Fruit fly (Drosophila melanogaster) whole organism, embryonic: Measurements from ENCODE around the gene CG13369.
A peak's percentile ranks its signal among the peaks of the same experiment; 100 is the strongest.

Experiments
- Atf-2 ChIP-seq: fragments of 200-800 bp; sonication (Bioruptor generic); optimal IDR thresholded peaks from 2 replicates; lab custom pipeline; 2016; ENCODE audit warnings: missing biosample characterization, missing genetic modification characterization
- B-H1 ChIP-seq: fragments of 200-800 bp; sonication (Bioruptor generic); IDR thresholded peaks from 3 replicates; pipeline ENCODE4 v1.3.6; 2022; ENCODE audit warnings: missing biosample characterization, missing genetic modification characterization
- CG10267 ChIP-seq: fragments of 200-800 bp; sonication (Bioruptor generic); optimal IDR thresholded peaks from 2 replicates; lab custom pipeline; 2018; ENCODE audit warnings: missing biosample characterization, mild to moderate bottlenecking, missing genetic modification characterization, moderate library complexity
- CG15073 ChIP-seq: fragments of 200-800 bp; sonication (Bioruptor generic); optimal IDR thresholded peaks from 2 replicates; lab custom pipeline; 2016; ENCODE audit warnings: missing biosample characterization, missing genetic modification characterization
- CG15479 ChIP-seq: fragments of 200-800 bp; sonication (Bioruptor generic); optimal IDR thresholded peaks from 3 replicates; lab custom pipeline; 2019; ENCODE audit warnings: missing biosample characterization, mild to moderate bottlenecking, missing genetic modification characterization, moderate library complexity
- CG1603 ChIP-seq: fragments of 200-800 bp; sonication (Bioruptor generic); optimal IDR thresholded peaks from 2 replicates; lab custom pipeline; 2019; ENCODE audit warnings: missing biosample characterization, mild to moderate bottlenecking, missing genetic modification characterization, moderate library complexity
- CG16813 ChIP-seq: fragments of 200-800 bp; sonication (Bioruptor generic); IDR thresholded peaks from 3 replicates; pipeline ENCODE4 v1.3.6; 2022; ENCODE audit warnings: missing biosample characterization, missing genetic modification characterization; ENCODE audit not compliant: partially characterized antibody
- CG16815 ChIP-seq: fragments of 200-800 bp; sonication (Bioruptor generic); optimal IDR thresholded peaks from 3 replicates; lab custom pipeline; 2017; ENCODE audit warnings: missing biosample characterization, mild to moderate bottlenecking, missing genetic modification characterization
- CG17359 ChIP-seq: fragments of 200-800 bp; sonication (Bioruptor generic); optimal IDR thresholded peaks from 3 replicates; lab custom pipeline; 2018; ENCODE audit warnings: missing biosample characterization, mild to moderate bottlenecking, missing genetic modification characterization, moderate library complexity
- CG17361 ChIP-seq: fragments of 200-800 bp; sonication (Bioruptor generic); IDR thresholded peaks from 3 replicates; pipeline ENCODE4 v1.3.6; 2022; ENCODE audit warnings: missing biosample characterization, missing genetic modification characterization
- CG17612 ChIP-seq: fragments of 200-800 bp; sonication (Bioruptor generic); IDR thresholded peaks from 2 replicates; pipeline ENCODE4 v1.3.6; 2022; ENCODE audit warnings: missing biosample characterization, missing genetic modification characterization
- CG18619 ChIP-seq: fragments of 200-800 bp; sonication (Bioruptor generic); optimal IDR thresholded peaks from 3 replicates; lab custom pipeline; 2017; ENCODE audit warnings: missing biosample characterization, mild to moderate bottlenecking, missing genetic modification characterization
- CG2202 ChIP-seq: fragments of 200-800 bp; sonication (Bioruptor generic); optimal IDR thresholded peaks from 2 replicates; lab custom pipeline; 2018; ENCODE audit warnings: missing biosample characterization, mild to moderate bottlenecking, missing genetic modification characterization
- CG4854 ChIP-seq: fragments of 200-800 bp; sonication (Bioruptor generic); optimal IDR thresholded peaks from 2 replicates; lab custom pipeline; 2016; ENCODE audit warnings: missing biosample characterization, missing genetic modification characterization, inconsistent platforms
- CG5245 ChIP-seq: fragments of 200-800 bp; sonication (Bioruptor generic); optimal IDR thresholded peaks from 3 replicates; lab custom pipeline; 2016; ENCODE audit warnings: missing biosample characterization, missing genetic modification characterization
- CG6175 ChIP-seq: fragments of 200-800 bp; sonication (Bioruptor generic); IDR thresholded peaks from 3 replicates; pipeline ENCODE4 v1.3.6; 2022; ENCODE audit warnings: missing biosample characterization, missing genetic modification characterization
- CG7786 ChIP-seq: fragments of 200-800 bp; sonication (Bioruptor generic); optimal IDR thresholded peaks from 2 replicates; lab custom pipeline; 2016; ENCODE audit warnings: missing biosample characterization, missing genetic modification characterization
- CG9817 ChIP-seq: fragments of 200-800 bp; sonication (Bioruptor generic); optimal IDR thresholded peaks from 2 replicates; lab custom pipeline; 2018; ENCODE audit warnings: missing biosample characterization, mild to moderate bottlenecking, missing genetic modification characterization, moderate library complexity
- CG9932 ChIP-seq: fragments of 200-800 bp; sonication (Bioruptor generic); IDR thresholded peaks from 2 replicates; pipeline ENCODE4 v1.3.6; 2022; ENCODE audit warnings: missing biosample characterization, missing genetic modification characterization
- CHES-1-like ChIP-seq: fragments of 200-800 bp; sonication (Bioruptor generic); optimal IDR thresholded peaks from 2 replicates; lab custom pipeline; 2016; ENCODE audit warnings: missing biosample characterization, missing genetic modification characterization
- Camta ChIP-seq: fragments of 200-800 bp; sonication (Bioruptor generic); optimal IDR thresholded peaks from 2 replicates; lab custom pipeline; 2016; ENCODE audit warnings: missing biosample characterization, missing genetic modification characterization
- CoRest ChIP-seq: fragments of 200-800 bp; sonication (Bioruptor generic); optimal IDR thresholded peaks from 3 replicates; lab custom pipeline; 2018; ENCODE audit warnings: missing biosample characterization, mild to moderate bottlenecking, missing genetic modification characterization, moderate library complexity
- Deaf1 ChIP-seq: fragments of 200-800 bp; optimal IDR thresholded peaks from 3 replicates; lab custom pipeline; 2019; ENCODE audit warnings: missing biosample characterization, mild to moderate bottlenecking, missing genetic modification characterization, moderate library complexity
- E2f2 ChIP-seq: fragments of 200-800 bp; sonication (Bioruptor generic); IDR thresholded peaks from 2 replicates; pipeline ENCODE4 v1.3.6; 2022; ENCODE audit warnings: missing biosample characterization, missing genetic modification characterization
- ERR ChIP-seq: fragments of 200-800 bp; sonication (Bioruptor generic); optimal IDR thresholded peaks from 2 replicates; lab custom pipeline; 2016; ENCODE audit warnings: missing biosample characterization, missing genetic modification characterization
- Fer3 ChIP-seq: fragments of 200-800 bp; sonication (Bioruptor generic); optimal IDR thresholded peaks from 2 replicates; lab custom pipeline; 2018; ENCODE audit warnings: missing biosample characterization, mild to moderate bottlenecking, missing genetic modification characterization, moderate library complexity
- Mrtf ChIP-seq: fragments of 200-800 bp; sonication (Bioruptor generic); IDR thresholded peaks from 3 replicates; pipeline ENCODE4 v1.3.6; 2022; ENCODE audit warnings: missing biosample characterization, missing genetic modification characterization
- NFAT ChIP-seq: fragments of 200-800 bp; sonication (Bioruptor generic); IDR thresholded peaks from 2 replicates; pipeline ENCODE4 v1.3.6; 2022; ENCODE audit warnings: missing biosample characterization, missing genetic modification characterization
- Opbp ChIP-seq: fragments of 200-800 bp; sonication (Bioruptor generic); IDR thresholded peaks from 3 replicates; pipeline ENCODE4 v1.3.6; 2022; ENCODE audit warnings: missing biosample characterization, missing genetic modification characterization; ENCODE audit not compliant: partially characterized antibody
- Optix ChIP-seq: fragments of 200-800 bp; sonication (Bioruptor generic); IDR thresholded peaks from 3 replicates; pipeline ENCODE4 v1.3.6; 2022; ENCODE audit warnings: missing biosample characterization, missing genetic modification characterization
- Ptx1 ChIP-seq: fragments of 200-800 bp; sonication (Bioruptor generic); IDR thresholded peaks from 2 replicates; pipeline ENCODE4 v1.3.6; 2022; ENCODE audit warnings: missing biosample characterization, missing genetic modification characterization
- ato ChIP-seq: fragments of 200-800 bp; sonication (Bioruptor generic); IDR thresholded peaks from 2 replicates; pipeline ENCODE4 v1.3.6; 2022; ENCODE audit warnings: missing biosample characterization, missing genetic modification characterization; ENCODE audit not compliant: partially characterized antibody
- bsh ChIP-seq, 2 experiments: fragments of 200-800 bp; sonication (Bioruptor generic); optimal IDR thresholded peaks; 2 replicates each; lab custom pipeline; 2017 to 2018; ENCODE audit warnings: mild to moderate bottlenecking in 2 of 2, missing biosample characterization in 2 of 2, missing genetic modification characterization in 2 of 2, moderate library complexity in 1 of 2
- cas ChIP-seq: fragments of 200-800 bp; sonication (Bioruptor generic); IDR thresholded peaks from 2 replicates; pipeline ENCODE4 v1.3.6; 2022; ENCODE audit warnings: missing biosample characterization, missing genetic modification characterization
- chif ChIP-seq, 2 experiments: fragments of 200-800 bp; sonication (Bioruptor generic); optimal IDR thresholded peaks; 3 replicates each; lab custom pipeline; 2016; ENCODE audit warnings: missing biosample characterization in 2 of 2, missing genetic modification characterization in 2 of 2
- dmrt11E ChIP-seq: fragments of 200-800 bp; sonication (Bioruptor generic); optimal IDR thresholded peaks from 3 replicates; lab custom pipeline; 2018; ENCODE audit warnings: missing biosample characterization, mild to moderate bottlenecking, missing genetic modification characterization, moderate library complexity
- emc ChIP-seq: fragments of 200-800 bp; sonication (Bioruptor generic); optimal IDR thresholded peaks from 2 replicates; lab custom pipeline; 2016; ENCODE audit warnings: missing biosample characterization, missing genetic modification characterization
- eyg ChIP-seq: fragments of 200-800 bp; sonication (Bioruptor generic); optimal IDR thresholded peaks from 3 replicates; lab custom pipeline; 2016; ENCODE audit warnings: missing biosample characterization, missing genetic modification characterization
- grn ChIP-seq: fragments of 200-800 bp; sonication (Bioruptor generic); optimal IDR thresholded peaks from 3 replicates; lab custom pipeline; 2017; ENCODE audit warnings: missing biosample characterization, missing genetic modification characterization
- jing ChIP-seq: fragments of 200-800 bp; sonication (Bioruptor generic); optimal IDR thresholded peaks from 2 replicates; lab custom pipeline; 2018; ENCODE audit warnings: missing biosample characterization, mild to moderate bottlenecking, missing genetic modification characterization
- lmd ChIP-seq: fragments of 200-800 bp; sonication (Bioruptor generic); IDR thresholded peaks from 2 replicates; pipeline ENCODE4 v1.3.6; 2022; ENCODE audit warnings: missing biosample characterization, missing genetic modification characterization
- luna ChIP-seq: fragments of 200-800 bp; sonication (Bioruptor generic); optimal IDR thresholded peaks from 2 replicates; lab custom pipeline; 2016; ENCODE audit warnings: missing biosample characterization, missing genetic modification characterization
- sens ChIP-seq: fragments of 200-800 bp; sonication (Bioruptor generic); peaks from one replicate; lab custom pipeline; 2016; ENCODE audit warnings: missing biosample characterization, missing genetic modification characterization
- stwl ChIP-seq: fragments of 200-800 bp; sonication (Bioruptor generic); optimal IDR thresholded peaks from 3 replicates; lab custom pipeline; 2018; ENCODE audit warnings: missing biosample characterization, mild to moderate bottlenecking, missing genetic modification characterization, moderate library complexity
- tna ChIP-seq: fragments of 200-800 bp; sonication (Bioruptor generic); IDR thresholded peaks from 2 replicates; pipeline ENCODE4 v1.3.6; 2022; ENCODE audit warnings: missing biosample characterization, missing genetic modification characterization; ENCODE audit not compliant: partially characterized antibody
- trem ChIP-seq: fragments of 200-800 bp; optimal IDR thresholded peaks from 3 replicates; lab custom pipeline; 2019; ENCODE audit warnings: missing biosample characterization, mild to moderate bottlenecking, missing genetic modification characterization, moderate library complexity
- tup ChIP-seq: fragments of 200-800 bp; sonication (Bioruptor generic); optimal IDR thresholded peaks from 2 replicates; lab custom pipeline; 2016; ENCODE audit warnings: missing biosample characterization, mild to moderate bottlenecking, missing genetic modification characterization, moderate library complexity
- twi ChIP-seq: fragments of 200-800 bp; optimal IDR thresholded peaks from 2 replicates; lab custom pipeline; 2019; ENCODE audit warnings: missing biosample characterization, mild to moderate bottlenecking, missing genetic modification characterization, moderate library complexity
- vfl ChIP-seq: fragments of 200-800 bp; sonication (Bioruptor generic); optimal IDR thresholded peaks from 2 replicates; lab custom pipeline; 2016; ENCODE audit warnings: missing biosample characterization, missing genetic modification characterization
- z ChIP-seq: fragments of 200-800 bp; sonication (Bioruptor generic); IDR thresholded peaks from 3 replicates; pipeline ENCODE4 v1.3.6; 2022; ENCODE audit warnings: missing biosample characterization, missing genetic modification characterization
- zen2 ChIP-seq: fragments of 200-800 bp; sonication (Bioruptor generic); IDR thresholded peaks from 3 replicates; pipeline ENCODE4 v1.3.6; 2022; ENCODE audit warnings: missing biosample characterization, missing genetic modification characterization; ENCODE audit not compliant: partially characterized antibody

CG13369 gene

DNA sequence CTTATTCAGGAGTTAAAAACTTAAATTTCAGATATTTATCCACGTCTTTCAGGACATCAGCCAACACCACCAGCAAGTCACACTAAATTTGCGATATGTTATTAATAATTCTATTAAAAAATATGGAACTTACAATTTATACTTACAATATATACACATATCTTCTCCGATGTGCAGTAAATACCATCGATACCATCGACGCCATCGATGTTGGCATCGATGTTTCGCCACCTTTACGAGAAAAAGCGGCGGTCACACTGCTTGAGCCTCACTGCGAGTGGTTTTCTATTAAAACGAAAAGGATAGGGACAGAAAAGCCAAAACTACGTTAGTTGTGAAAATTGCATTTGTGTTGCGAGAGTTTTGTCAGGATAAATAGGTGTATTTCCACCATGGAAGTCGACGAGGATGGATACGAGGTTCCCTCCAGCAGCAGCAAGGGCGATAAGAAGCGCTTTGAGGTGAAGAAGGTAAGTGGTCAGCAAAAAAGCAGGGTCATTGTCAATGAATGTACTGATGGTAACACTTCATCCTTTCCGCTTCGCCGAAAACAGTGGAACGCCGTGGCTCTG is 23.9 kb downstream of the CG13369 start, which contains the start of gene Roc1a (continued):
- no peak for TF ChIP-seq CG15479 (GFP tag; lab: Kevin White, UChicago)
- no peak for TF ChIP-seq Atf-2 (GFP tag; lab: Kevin White, UChicago)
- TF ChIP-seq CG4854 (GFP tag; lab: Kevin White, UChicago): no peak
- TF ChIP-seq CG15073 (GFP tag; lab: Kevin White, UChicago): no peak
- no peak for TF ChIP-seq NFAT (GFP tag; lab: Robert Waterston, UW)
- no peak for TF ChIP-seq CG6175 (GFP tag; lab: Robert Waterston, UW)
- peak; percentile 46 for TF ChIP-seq ato (GFP tag; lab: Robert Waterston, UW)
- no peak for TF ChIP-seq CHES-1-like
- TF ChIP-seq Ptx1 (GFP tag; lab: Robert Waterston, UW): no peak
- no peak for TF ChIP-seq cas (GFP tag; lab: Robert Waterston, UW)
- TF ChIP-seq CG17361 (GFP tag; lab: Robert Waterston, UW): peak; percentile 59; the same call in 1 of the 3 replicates
- TF ChIP-seq stwl (tag; lab: Kevin White, UChicago): no peak
- TF ChIP-seq CG16813 (GFP tag; lab: Robert Waterston, UW): peak; percentile 73
- no peak for TF ChIP-seq B-H1 (GFP tag; lab: Robert Waterston, UW)
- no peak for TF ChIP-seq dmrt11E
- no peak for TF ChIP-seq CG7786
- peak; percentile 57 for TF ChIP-seq CG9932 (GFP tag; lab: Robert Waterston, UW)
- no peak for TF ChIP-seq vfl
- no peak for TF ChIP-seq chif (GFP tag; optimal IDR thresholded peaks at IDR 0.05; lab: Kevin White, UChicago)
- TF ChIP-seq Camta: no peak
- no peak for TF ChIP-seq Fer3 (tag; lab: Kevin White, UChicago)
- TF ChIP-seq CG17612 (GFP tag; lab: Robert Waterston, UW): no peak
- TF ChIP-seq CoRest: no peak
- TF ChIP-seq Mrtf: no peak
- no peak for TF ChIP-seq CG10267 (tag; lab: Kevin White, UChicago)
- no peak for TF ChIP-seq emc (GFP tag; lab: Kevin White, UChicago)
- TF ChIP-seq Optix (GFP tag; lab: Robert Waterston, UW): no peak
- no peak for TF ChIP-seq ERR (GFP tag; lab: Kevin White, UChicago)
- TF ChIP-seq Deaf1 (tag; lab: Kevin White, UChicago): no peak
- no peak for TF ChIP-seq grn (GFP tag; lab: Kevin White, UChicago)
- TF ChIP-seq CG17359 (tag; lab: Kevin White, UChicago): no peak
- no peak for TF ChIP-seq CG16815 (GFP tag; lab: Kevin White, UChicago)
- no peak for TF ChIP-seq lmd
- TF ChIP-seq bsh (GFP tag; optimal IDR thresholded peaks at IDR 0.05; lab: Kevin White, UChicago): no peak
- TF ChIP-seq Opbp: peak; percentile 88
- TF ChIP-seq trem (tag; lab: Kevin White, UChicago): no peak
- peak; percentile 49; the same call in 1 of the 2 replicates for TF ChIP-seq tna (GFP tag; lab: Robert Waterston, UW)
- TF ChIP-seq twi (tag; lab: Kevin White, UChicago): no peak
- peak; percentile 21 for TF ChIP-seq CG9817 (tag; lab: Kevin White, UChicago)
- no peak for TF ChIP-seq tup (GFP tag; lab: Kevin White, UChicago)
- no peak for TF ChIP-seq E2f2 (GFP tag; lab: Robert Waterston, UW)
- TF ChIP-seq CG1603 (tag; lab: Kevin White, UChicago): peak; percentile 36
- no peak for TF ChIP-seq z (GFP tag; lab: Robert Waterston, UW)
- TF ChIP-seq jing (GFP tag; lab: Kevin White, UChicago): no peak
- no peak for TF ChIP-seq CG5245 (GFP tag; lab: Kevin White, UChicago)
- TF ChIP-seq CG2202 (tag; lab: Kevin White, UChicago): no peak
- no peak for TF ChIP-seq sens (GFP tag; lab: Kevin White, UChicago)
- TF ChIP-seq zen2: peak; percentile 56; the same call in 2 of the 3 replicates
- no peak for TF ChIP-seq CG18619 (GFP tag; lab: Kevin White, UChicago)
- TF ChIP-seq luna (GFP tag; lab: Kevin White, UChicago): no peak
- no peak for TF ChIP-seq eyg
